Worm (Caenorhabditis elegans) whole organism, dauer: ENCODE measurements around the gene F23D12.11.

ENCODE experiments used
- unc-62 ChIP-seq: sonication (generic microtip); optimal IDR thresholded peaks from 2 replicates; lab custom pipeline; 2017; ENCODE audit warnings: missing biosample characterization, missing genetic modification reagents, missing genetic modification characterization

F23D12.11 gene

ce11 chrX:14424673-14425072 is at the start of gene F23D12.11:
TSS of gene F23D12.11 (minus strand) at chrX:14424751.
- TF ChIP-seq unc-62 = no peak

ce11 chrX:14473740-14474139 is 49.2 kb upstream of the F23D12.11 start, which contains the start of gene M163.5:
TSS of gene M163.5 (plus strand) at chrX:14474040.
- no peak for TF ChIP-seq unc-62

ce11 chrX:14470687-14471086 is 46.1 kb upstream of the F23D12.11 start, which contains the start of gene M163.10:
TSS of gene M163.10 (plus strand) at chrX:14470987.
- no peak for TF ChIP-seq unc-62

- TF ChIP-seq unc-62 = no peak
Observed at ce11 chrX:14469284-14469683, 44.7 kb upstream of the F23D12.11 start, which contains the start of gene M163.9. TSS of gene M163.9 (plus strand) at chrX:14469584.

ce11 chrX:14466532-14466931 is 42.0 kb upstream of the F23D12.11 start, which contains the start of gene M163.21:
TSS of gene M163.21 (plus strand) at chrX:14466832.
- TF ChIP-seq unc-62 = no peak

- no peak for TF ChIP-seq unc-62
Observed at ce11 chrX:14465593-14465992, 41.0 kb upstream of the F23D12.11 start, which contains the start of gene M163.22. TSS of gene M163.22 (plus strand) at chrX:14465893.

ce11 chrX:14464513-14464912 is 40.0 kb upstream of the F23D12.11 start, which contains the start of gene M163.7:
TSS of gene M163.7 (plus strand) at chrX:14464813.
- TF ChIP-seq unc-62 = no peak

- no peak for TF ChIP-seq unc-62
Observed at ce11 chrX:14460412-14460811, 35.9 kb upstream of the F23D12.11 start, which contains the start of gene Y66C5A.2. TSS of gene Y66C5A.2 (plus strand) at chrX:14460712.

- no peak for TF ChIP-seq unc-62
Observed at ce11 chrX:14455419-14455818, 30.9 kb upstream of the F23D12.11 start, which contains the start of gene Y66C5A.1. TSS of gene Y66C5A.1 (minus strand) at chrX:14455519.

- TF ChIP-seq unc-62 = no peak
Observed at ce11 chrX:14453735-14454134, 29.2 kb upstream of the F23D12.11 start, which contains the start of gene F23D12.7. TSS of gene F23D12.7 (minus strand) at chrX:14453835.

- no peak for TF ChIP-seq unc-62
Observed at ce11 chrX:14447910-14448309, 23.4 kb upstream of the F23D12.11 start, which contains the start of gene jmjd-3.2. TSS of gene jmjd-3.2 (plus strand) at chrX:14448210.

ce11 chrX:14447498-14447897 is 22.9 kb upstream of the F23D12.11 start:
- TF ChIP-seq unc-62 = no peak

- no peak for TF ChIP-seq unc-62
Observed at ce11 chrX:14444701-14445100, 20.1 kb upstream of the F23D12.11 start, which contains the start of gene F23D12.4. TSS of gene F23D12.4 (plus strand) at chrX:14445001.

- TF ChIP-seq unc-62 = no peak
Observed at ce11 chrX:14442321-14442720, 17.8 kb upstream of the F23D12.11 start, which contains the start of gene F23D12.3. TSS of gene F23D12.3 (plus strand) at chrX:14442621.

- TF ChIP-seq unc-62 = no peak
Observed at ce11 chrX:14435648-14436155, 11.2 kb upstream of the F23D12.11 start.

ce11 chrX:14430436-14430835 is 5.9 kb upstream of the F23D12.11 start:
- no peak for TF ChIP-seq unc-62

- no peak for TF ChIP-seq unc-62
Observed at ce11 chrX:14428052-14428451, 3.5 kb upstream of the F23D12.11 start, which contains the start of gene F23D12.1. TSS of gene F23D12.1 (minus strand) at chrX:14428152.

ce11 chrX:14424186-14424585 is 365 bp downstream of the F23D12.11 start:
- no peak for TF ChIP-seq unc-62
